Fruit fly (Drosophila melanogaster): ENCODE results near the gene CG32024.
A peak's percentile ranks its signal among the peaks of the same experiment; 100 is the strongest.

CG32024 gene

DNA sequence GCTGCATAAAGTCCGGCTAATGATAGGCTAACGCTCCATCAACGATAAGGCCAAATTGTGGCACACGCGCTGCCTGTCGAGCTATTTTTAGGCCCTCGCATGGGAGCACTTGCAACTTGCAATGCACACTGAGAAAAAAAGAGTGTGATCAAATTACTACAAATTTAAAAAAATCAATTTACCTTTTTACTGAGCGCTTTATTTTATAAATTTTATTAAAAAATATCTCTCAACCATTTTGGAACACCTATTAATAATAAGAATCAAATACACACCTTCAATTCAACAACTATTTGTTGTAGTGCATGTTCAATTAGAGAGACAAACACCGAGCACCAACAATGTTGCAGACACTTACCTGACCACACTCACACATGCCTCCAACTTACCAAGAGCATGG is 41.9 kb upstream of the CG32024 start (continued):
- TF ChIP-seq ham (GFP tag; IDR thresholded peaks at IDR 0.05) (no peak), CG9609 (GFP tag; optimal IDR thresholded peaks at IDR 0.05) (no peak), vnd (GFP tag; IDR thresholded peaks at IDR 0.05; ENCODE audit: partially characterized antibody) (no peak), CG10565 (GFP tag; optimal IDR thresholded peaks at IDR 0.05) (no peak), danr (GFP tag; IDR thresholded peaks at IDR 0.05) (no peak), psq (GFP tag; optimal IDR thresholded peaks at IDR 0.05) (no peak), CG2129 (GFP tag; IDR thresholded peaks at IDR 0.05; ENCODE audit: partially characterized antibody) (no peak), CG3995 (GFP tag; optimal IDR thresholded peaks at IDR 0.05) (no peak), Lpt (GFP tag; optimal IDR thresholded peaks at IDR 0.05) (no peak), Sry-δ (GFP tag; optimal IDR thresholded peaks at IDR 0.05) (no peak), CG7963 (GFP tag; IDR thresholded peaks at IDR 0.05; ENCODE audit: partially characterized antibody) (no peak), Hr39 (optimal IDR thresholded peaks at IDR 0.05) (no peak), fd102C (GFP tag; optimal IDR thresholded peaks at IDR 0.05) (no peak), CG14441 (GFP tag; IDR thresholded peaks at IDR 0.05) (peak; percentile 42; the same call in 1 of the 2 replicates), yki (optimal IDR thresholded peaks at IDR 0.05) (no peak), crp (GFP tag; optimal IDR thresholded peaks at IDR 0.05) (no peak), Stat92E (GFP tag; optimal IDR thresholded peaks at IDR 0.05) (no peak), CG7745 (tag; optimal IDR thresholded peaks at IDR 0.05) (no peak), otp (GFP tag; IDR thresholded peaks at IDR 0.05) (peak; percentile 73), bbx (GFP tag; IDR thresholded peaks at IDR 0.05; ENCODE audit: partially characterized antibody) (no peak), lbe (GFP tag; optimal IDR thresholded peaks at IDR 0.05) (no peak), Hr51 (GFP tag; optimal IDR thresholded peaks at IDR 0.05) (no peak), CG7372 (GFP tag; IDR thresholded peaks at IDR 0.05) (0 out of 2 replicates have a peak, but pooled peaks have one; percentile 5), CG9727 (GFP tag; optimal IDR thresholded peaks at IDR 0.05) (no peak), wdn (GFP tag; IDR thresholded peaks at IDR 0.05) (no peak), toy (GFP tag; IDR thresholded peaks at IDR 0.05) (no peak), lov (optimal IDR thresholded peaks at IDR 0.05) (no peak), lov (GFP tag; IDR thresholded peaks at IDR 0.05) (peak; percentile 28; the same call in 2 of the 3 replicates), nom (GFP tag; optimal IDR thresholded peaks at IDR 0.05) (no peak), jing (GFP tag; optimal IDR thresholded peaks at IDR 0.05) (no peak), CG13624 (GFP tag; optimal IDR thresholded peaks at IDR 0.05) (no peak), CG2889 (GFP tag; IDR thresholded peaks at IDR 0.05) (0 out of 3 replicates have a peak, but pooled peaks have one; percentile 37), CG11085 (GFP tag; IDR thresholded peaks at IDR 0.05) (peak; percentile 11; the same call in 1 of the 2 replicates), CG31441 (GFP tag; IDR thresholded peaks at IDR 0.05) (peak; percentile 82; the same call in 1 of the 2 replicates), croc (GFP tag; conservative IDR thresholded peaks at IDR 0.05) (peak; percentile 12), ac (GFP tag; optimal IDR thresholded peaks at IDR 0.05) (no peak), Hand (GFP tag; optimal IDR thresholded peaks at IDR 0.05) (no peak), fd3F (GFP tag; optimal IDR thresholded peaks at IDR 0.05) (no peak), Abd-B (GFP tag; optimal IDR thresholded peaks at IDR 0.05) (no peak), Awh (GFP tag; IDR thresholded peaks at IDR 0.05) (peak; percentile 70), lmd (GFP tag; IDR thresholded peaks at IDR 0.05) (no peak; the same call in 1 of the 2 replicates), schlank (tag; optimal IDR thresholded peaks at IDR 0.05) (no peak), Meics (GFP tag; optimal IDR thresholded peaks at IDR 0.05) (no peak), wor (GFP tag; IDR thresholded peaks at IDR 0.05) (peak; percentile 53), CG42726 (GFP tag; IDR thresholded peaks at IDR 0.05; ENCODE audit: partially characterized antibody) (no peak), ab (GFP tag; optimal IDR thresholded peaks at IDR 0.05) (no peak), CG15514 (GFP tag; optimal IDR thresholded peaks at IDR 0.05) (no peak), Fer3 (tag; optimal IDR thresholded peaks at IDR 0.05) (no peak), slbo (GFP tag; IDR thresholded peaks at IDR 0.05) (no peak; the same call in 1 of the 2 replicates), stwl (tag; optimal IDR thresholded peaks at IDR 0.05) (peak; percentile 20), run (tag; optimal IDR thresholded peaks at IDR 0.05) (no peak)

Measured in whole organism, embryonic.